Worm (Caenorhabditis elegans) whole organism, midembryonic: ENCODE results near the gene T07C12.10.

Experiments used
- T22C8.4 ChIP-seq: fragments of 200-800 bp; sonication (Bioruptor generic); IDR thresholded peaks from 2 replicates; pipeline ENCODE4 v1.3.6; 2022; ENCODE audit warnings: missing genetic modification characterization, missing compliant biosample characterization
- cog-1 ChIP-seq: sonication (generic microtip); optimal IDR thresholded peaks from 2 replicates; lab custom pipeline; 2016; ENCODE audit warnings: missing genetic modification characterization, missing compliant biosample characterization
- med-1 ChIP-seq: sonication (generic microtip); optimal IDR thresholded peaks from 2 replicates; lab custom pipeline; 2017; ENCODE audit warnings: missing genetic modification characterization, mild to moderate bottlenecking, missing compliant biosample characterization, antibody characterized with exemption, missing genetic modification reagents; ENCODE audit not compliant: insufficient read depth
- ref-1 ChIP-seq: fragments of 200-800 bp; sonication (Bioruptor generic); conservative IDR thresholded peaks from 2 replicates; pipeline ENCODE4 v1.3.6; 2022; ENCODE audit warnings: missing genetic modification reagents, missing genetic modification characterization, missing compliant biosample characterization
- ztf-23 ChIP-seq: fragments of 200-800 bp; sonication (Bioruptor generic); IDR thresholded peaks from 2 replicates; pipeline ENCODE4 v1.3.6; 2022; ENCODE audit warnings: missing genetic modification reagents, missing genetic modification characterization, missing compliant biosample characterization

DNA sequence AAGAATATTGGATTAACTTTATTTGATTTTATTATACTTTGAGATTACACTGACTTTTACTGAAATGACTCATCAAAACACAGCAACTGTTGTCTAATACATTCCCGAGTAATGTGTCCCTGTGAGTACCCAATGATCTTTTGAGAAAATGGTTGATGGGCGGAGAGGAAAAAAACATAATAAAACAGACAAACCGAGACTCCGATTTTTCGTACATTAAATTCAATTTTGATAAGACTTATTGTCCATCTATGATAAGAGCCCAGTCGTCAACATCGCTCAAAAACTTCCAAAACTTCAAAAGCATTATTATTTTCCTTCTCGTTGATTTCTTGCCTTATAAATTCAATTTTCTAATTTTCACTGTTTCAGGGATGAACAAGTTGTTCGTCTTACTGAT, 9.4 kb downstream of the T07C12.10 start, which contains the start of gene ttr-46:
- TF ChIP-seq cog-1 (tag; lab: Kevin White, UChicago) (no peak), med-1 (no peak), ref-1 (no peak), T22C8.4 (GFP tag; lab: Robert Waterston, UW) (no peak), ztf-23 (GFP tag; lab: Robert Waterston, UW) (no peak)
